Fruit fly (Drosophila melanogaster) Kc167 (cell line): ENCODE measurements around the gene CG7766.

ENCODE experiments used
- Myc ChIP-seq: fragments of >200 bp; optimal IDR thresholded peaks from 2 replicates; lab custom pipeline; 2017; ENCODE audit warnings: missing external identifiers
- Sin3A ChIP-seq: fragments of >200 bp; optimal IDR thresholded peaks from 2 replicates; lab custom pipeline; 2018; ENCODE audit warnings: missing external identifiers
- h ChIP-seq: fragments of >200 bp; optimal IDR thresholded peaks from 3 replicates; lab custom pipeline; 2018; ENCODE audit warnings: missing external identifiers
- insv ChIP-seq: fragments of >200 bp; optimal IDR thresholded peaks from 3 replicates; lab custom pipeline; 2018; ENCODE audit warnings: missing external identifiers
- psq ChIP-seq: fragments of >200 bp; optimal IDR thresholded peaks from 2 replicates; lab custom pipeline; 2017; ENCODE audit warnings: missing external identifiers
- ttk ChIP-seq: sonication (Bioruptor generic); optimal IDR thresholded peaks from 2 replicates; lab custom pipeline; 2017; ENCODE audit warnings: missing external identifiers

CG7766 gene

DNA sequence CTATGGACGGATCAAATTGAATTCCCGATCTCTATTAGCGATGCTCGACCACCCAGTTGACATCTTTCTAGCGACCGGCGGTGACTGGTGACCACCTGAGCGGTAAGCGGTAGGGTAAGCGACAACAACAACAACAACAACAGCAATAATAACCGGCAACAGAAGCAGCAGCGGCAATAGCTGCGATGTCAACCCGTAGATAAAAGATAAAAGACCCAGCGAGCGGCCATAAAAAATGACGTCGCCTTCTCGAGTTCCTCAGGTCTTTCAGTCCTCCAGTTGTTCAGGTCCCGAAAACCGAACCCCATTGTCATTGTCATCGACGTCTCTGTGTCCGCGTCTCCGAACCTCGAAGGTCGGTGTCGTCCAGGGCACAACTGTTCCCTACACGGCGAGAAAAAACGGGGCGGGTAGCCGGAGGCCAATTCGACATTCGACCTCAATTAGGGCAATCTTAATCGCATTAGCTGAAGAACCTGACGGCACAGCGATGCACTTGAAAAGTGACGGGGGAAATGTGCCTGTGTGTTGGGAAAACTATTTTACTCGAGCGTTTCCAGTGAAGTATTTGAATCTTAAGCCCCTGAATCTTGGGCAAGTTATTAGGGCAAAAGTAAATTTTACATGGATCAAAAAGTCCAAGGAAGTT, 29.2 kb upstream of the CG7766 start:
- no peak for TF ChIP-seq ttk
- TF ChIP-seq Myc: no peak
- no peak for TF ChIP-seq Sin3A (lab: Kevin White, UChicago)
- TF ChIP-seq h (lab: Kevin White, UChicago): no peak
- no peak for TF ChIP-seq psq (lab: Kevin White, UChicago)
- TF ChIP-seq insv (lab: Kevin White, UChicago): no peak

DNA sequence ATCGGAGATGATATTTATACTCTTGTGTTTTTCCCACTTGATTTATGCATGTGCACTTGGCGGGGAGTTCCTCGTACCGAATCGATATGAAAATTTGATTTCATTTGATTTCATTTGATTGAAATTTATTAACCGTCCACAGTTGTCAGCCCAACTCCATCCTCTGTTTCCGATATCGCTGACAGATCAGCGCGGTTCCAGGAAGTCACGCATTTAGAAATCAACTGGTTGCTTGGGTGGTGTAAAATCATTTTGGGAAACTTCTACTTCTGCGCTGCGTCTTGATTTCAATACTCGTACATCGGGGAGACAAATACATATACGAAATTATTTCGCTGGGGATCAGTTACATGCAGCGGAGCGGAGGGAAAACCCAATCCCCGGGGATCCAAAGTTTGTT, 28.0 kb upstream of the CG7766 start:
- no peak for TF ChIP-seq psq (lab: Kevin White, UChicago)
- no peak for TF ChIP-seq h (lab: Kevin White, UChicago)
- TF ChIP-seq insv (lab: Kevin White, UChicago): no peak
- no peak for TF ChIP-seq Myc
- TF ChIP-seq Sin3A (lab: Kevin White, UChicago): no peak
- no peak for TF ChIP-seq ttk

DNA sequence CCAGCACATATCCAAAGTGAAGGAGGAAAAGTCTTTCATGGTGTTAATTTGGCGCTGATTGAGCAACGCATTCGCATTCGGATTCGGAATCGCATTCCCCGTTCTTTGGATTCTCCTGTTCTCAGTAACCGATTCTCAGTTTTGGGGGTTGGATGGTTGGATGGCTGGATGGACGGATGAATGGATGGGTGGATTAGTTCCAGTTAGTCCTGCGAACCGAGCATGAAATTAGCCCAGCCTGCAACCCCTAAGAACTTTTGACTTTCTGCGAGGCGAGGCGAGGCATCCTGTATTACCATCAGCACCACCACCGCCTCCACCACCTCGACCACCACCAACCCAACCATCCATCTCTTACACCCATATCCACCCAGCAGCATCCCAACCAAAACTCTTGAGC, 26.7 kb upstream of the CG7766 start:
- TF ChIP-seq ttk (no peak), h (lab: Kevin White, UChicago) (no peak), insv (lab: Kevin White, UChicago) (no peak), Myc (no peak)

DNA sequence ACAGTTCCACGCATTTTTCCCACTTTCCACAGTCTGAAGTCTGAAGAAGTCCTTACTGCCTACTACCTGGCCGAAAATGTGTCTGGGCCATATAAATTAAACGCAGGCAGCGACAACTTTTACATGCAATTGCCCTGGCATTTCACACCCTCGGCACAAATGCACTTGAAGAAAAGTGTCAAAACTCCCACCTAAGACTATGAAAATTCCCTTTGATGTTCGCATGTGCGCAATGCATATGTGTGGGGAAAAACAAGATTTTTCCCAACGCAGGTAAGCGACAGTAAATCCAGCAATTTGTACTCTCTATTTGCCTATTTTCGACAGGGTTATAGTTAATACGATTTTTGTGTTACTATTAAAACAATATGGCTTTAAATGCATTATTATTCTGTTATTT, 25.9 kb upstream of the CG7766 start:
- no peak for TF ChIP-seq ttk
- TF ChIP-seq insv (lab: Kevin White, UChicago): no peak
- no peak for TF ChIP-seq h (lab: Kevin White, UChicago)
- no peak for TF ChIP-seq Sin3A (lab: Kevin White, UChicago)
- no peak for TF ChIP-seq psq (lab: Kevin White, UChicago)
- no peak for TF ChIP-seq Myc

DNA sequence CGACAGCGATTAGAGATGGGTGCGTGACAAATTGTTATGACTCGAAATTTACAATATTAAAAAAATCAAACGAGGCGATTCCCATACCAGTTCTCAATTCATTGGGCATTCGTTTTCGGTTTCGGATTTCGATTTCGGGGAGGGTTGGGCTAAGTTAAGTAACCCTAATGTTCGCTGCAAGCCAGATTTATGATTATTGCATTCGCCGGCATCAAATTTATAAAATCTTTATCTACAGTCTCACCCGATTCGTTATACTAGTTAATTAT, 24.4 kb upstream of the CG7766 start:
- TF ChIP-seq psq (lab: Kevin White, UChicago) (no peak), insv (lab: Kevin White, UChicago) (no peak)

DNA sequence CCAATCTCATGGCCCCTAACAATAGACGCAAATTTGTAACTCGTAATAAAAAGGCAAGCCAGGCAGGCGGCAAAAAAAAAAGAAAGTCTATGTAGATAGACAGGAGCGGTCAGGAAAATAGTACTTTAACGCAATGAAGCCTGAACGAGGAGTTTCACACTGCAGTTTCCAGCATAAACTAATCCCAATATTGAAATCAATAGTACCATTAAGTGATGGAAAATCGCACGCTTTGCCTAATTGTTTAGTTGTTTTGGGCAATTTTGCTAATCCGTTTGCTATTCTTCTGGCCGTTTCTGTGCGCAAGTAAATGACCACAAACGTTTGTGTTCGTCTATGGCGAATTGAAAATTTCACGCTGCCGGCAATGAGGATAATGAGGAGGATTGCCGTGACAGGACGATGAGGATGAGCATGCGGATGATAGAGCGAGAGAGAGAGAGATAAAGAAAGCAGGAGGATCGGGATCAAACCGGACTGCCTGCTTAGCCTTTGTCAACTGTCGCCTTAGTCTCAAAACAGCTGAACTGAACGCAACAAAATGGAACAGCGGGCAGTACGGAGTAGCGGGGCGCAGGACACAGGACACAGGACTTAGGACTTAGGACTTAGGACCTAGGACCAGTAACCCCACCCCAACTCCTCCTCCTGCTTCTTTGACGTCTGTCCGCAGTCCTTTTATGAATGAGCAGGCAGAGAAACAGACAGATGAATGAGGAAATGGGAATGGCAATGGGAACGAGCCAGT, 23.9 kb upstream of the CG7766 start:
- no peak for TF ChIP-seq psq (lab: Kevin White, UChicago)
- TF ChIP-seq h (lab: Kevin White, UChicago): no peak
- no peak for TF ChIP-seq insv (lab: Kevin White, UChicago)
- TF ChIP-seq Sin3A (lab: Kevin White, UChicago): no peak
- TF ChIP-seq ttk: no peak
- no peak for TF ChIP-seq Myc

DNA sequence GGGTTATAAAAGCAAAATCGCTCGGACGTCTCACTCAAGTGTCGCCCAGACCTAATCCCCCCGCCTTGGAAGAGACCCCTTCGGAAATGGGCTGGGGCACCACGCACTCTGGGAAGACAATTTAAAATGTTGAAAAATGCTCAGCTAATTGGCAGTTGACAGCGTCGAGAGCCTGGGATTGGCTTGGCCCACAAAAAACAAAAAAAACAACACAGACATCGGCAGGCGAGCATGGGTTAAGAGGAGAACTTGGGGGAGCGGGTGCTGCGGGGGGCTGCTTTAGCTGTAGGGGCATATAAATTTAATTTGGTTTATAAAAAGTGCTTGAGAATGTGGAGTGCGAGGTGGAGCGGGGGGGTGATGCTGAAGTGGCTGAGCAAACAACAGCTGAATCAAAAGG, 19.0 kb upstream of the CG7766 start:
- TF ChIP-seq h (lab: Kevin White, UChicago): no peak
- TF ChIP-seq Myc: no peak
- no peak for TF ChIP-seq Sin3A (lab: Kevin White, UChicago)

DNA sequence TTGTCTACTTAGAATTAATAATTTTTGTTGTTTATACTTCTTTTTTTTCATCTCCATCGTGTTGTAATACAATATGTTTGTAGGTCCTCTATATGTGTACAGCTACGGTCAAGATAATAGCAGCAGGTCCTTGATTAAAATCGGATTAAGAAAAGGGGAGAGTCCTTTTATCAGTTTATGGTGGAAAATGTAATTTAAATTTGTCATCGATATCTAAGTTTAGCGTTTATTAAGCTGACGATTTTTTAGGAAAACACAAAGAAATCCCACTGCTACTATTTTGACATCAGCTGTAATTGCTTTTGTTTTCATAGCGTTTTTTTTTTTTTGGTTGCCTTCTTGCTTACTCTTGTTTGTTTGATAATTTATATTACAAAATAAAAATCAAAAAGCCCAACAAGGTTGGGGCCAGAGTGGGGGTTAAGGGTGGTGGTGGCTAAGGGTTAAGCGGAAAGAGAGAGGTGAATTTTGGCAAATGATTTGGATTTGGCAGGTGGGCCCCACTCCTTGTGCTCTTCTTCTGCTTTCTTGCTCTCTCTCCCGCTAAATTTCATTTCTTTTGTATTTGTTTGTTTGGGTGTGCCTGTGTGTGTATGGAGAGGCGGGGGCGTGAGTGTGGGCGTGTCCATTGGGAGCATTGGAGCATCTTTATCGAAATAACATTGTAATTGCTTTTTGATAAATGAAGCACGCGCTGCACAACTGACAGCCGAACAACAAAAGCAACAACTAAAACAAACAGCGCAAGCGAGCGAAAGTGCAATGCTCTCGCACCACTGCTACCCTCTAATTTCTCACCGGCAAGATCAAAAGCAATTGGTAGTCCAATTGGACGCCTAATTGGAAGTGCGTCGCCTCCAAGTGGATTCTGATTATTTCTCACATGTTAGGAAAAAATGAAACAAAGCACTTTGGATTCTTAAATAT, 17.6 kb upstream of the CG7766 start:
- no peak for TF ChIP-seq ttk
- no peak for TF ChIP-seq Myc
- TF ChIP-seq h (lab: Kevin White, UChicago): no peak
- no peak for TF ChIP-seq Sin3A (lab: Kevin White, UChicago)

DNA sequence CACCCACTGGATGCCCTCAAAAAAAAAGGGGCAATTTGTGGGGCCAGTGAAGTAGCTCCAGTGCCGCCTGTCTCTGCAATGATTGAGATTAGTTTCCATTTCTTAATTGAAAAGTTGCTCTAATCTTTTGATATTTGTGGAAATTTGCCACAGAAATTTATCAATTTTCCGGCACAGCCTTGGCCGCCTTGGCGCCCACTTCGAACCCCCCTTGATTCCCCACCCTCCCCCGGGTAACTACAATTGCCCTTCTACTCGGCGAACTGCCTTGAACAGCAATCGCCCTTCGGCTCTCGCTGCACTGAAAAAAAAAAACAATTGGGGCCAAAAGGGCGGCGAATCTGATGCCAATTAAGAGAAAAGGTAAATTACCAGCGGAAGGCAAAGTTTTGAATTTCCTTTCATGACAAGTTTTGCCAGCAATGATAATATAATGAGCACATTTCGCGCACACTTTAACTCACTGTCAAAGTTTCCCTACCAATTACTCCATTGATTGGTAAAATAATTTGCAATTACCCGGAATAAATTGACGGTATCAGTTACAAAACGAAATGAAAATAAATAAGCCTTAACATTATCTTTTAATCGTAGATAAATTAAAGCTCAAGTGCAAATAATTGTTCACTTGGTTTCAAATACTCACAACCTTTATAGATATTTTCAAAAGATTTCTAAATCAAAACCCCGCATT, 16.3 kb upstream of the CG7766 start:
- TF ChIP-seq ttk (no peak), psq (lab: Kevin White, UChicago) (no peak), insv (lab: Kevin White, UChicago) (no peak), Sin3A (lab: Kevin White, UChicago) (no peak), h (lab: Kevin White, UChicago) (no peak), Myc (no peak)

DNA sequence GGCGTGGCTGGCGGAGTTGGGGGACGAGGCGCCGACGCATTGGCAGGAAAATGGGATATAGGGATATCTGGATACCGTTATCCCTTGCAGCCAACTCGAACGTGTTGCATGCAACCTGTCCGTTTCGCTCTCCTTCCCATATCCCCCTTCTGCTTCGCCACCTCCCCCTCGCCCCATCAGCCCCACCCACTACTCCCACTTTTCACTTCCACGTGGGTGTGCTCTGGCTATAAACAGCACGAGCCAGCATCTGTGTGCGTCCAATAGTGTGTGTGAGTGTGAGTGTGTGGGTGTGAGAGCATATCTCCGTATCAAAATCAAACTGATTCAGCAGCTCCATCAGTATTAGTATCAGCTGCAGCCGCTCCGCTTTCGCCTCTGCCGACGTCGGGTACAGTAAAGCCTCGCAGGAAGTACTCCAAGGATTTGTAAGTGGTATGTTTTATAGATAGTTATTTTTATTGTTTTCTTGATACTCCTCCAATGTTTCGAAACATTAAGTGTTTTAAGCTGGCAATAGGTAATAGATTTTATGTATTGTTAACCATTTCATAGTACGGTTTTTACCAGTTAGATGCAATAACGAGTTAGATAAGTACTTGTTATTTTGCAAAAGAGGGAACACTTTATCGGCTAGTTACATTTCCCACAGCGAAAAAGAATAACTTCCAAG, 15.6 kb upstream of the CG7766 start:
- TF ChIP-seq ttk: no peak
- no peak for TF ChIP-seq Myc
- TF ChIP-seq insv (lab: Kevin White, UChicago): no peak
- TF ChIP-seq h (lab: Kevin White, UChicago): no peak
- TF ChIP-seq Sin3A (lab: Kevin White, UChicago): no peak
- TF ChIP-seq psq (lab: Kevin White, UChicago): no peak

DNA sequence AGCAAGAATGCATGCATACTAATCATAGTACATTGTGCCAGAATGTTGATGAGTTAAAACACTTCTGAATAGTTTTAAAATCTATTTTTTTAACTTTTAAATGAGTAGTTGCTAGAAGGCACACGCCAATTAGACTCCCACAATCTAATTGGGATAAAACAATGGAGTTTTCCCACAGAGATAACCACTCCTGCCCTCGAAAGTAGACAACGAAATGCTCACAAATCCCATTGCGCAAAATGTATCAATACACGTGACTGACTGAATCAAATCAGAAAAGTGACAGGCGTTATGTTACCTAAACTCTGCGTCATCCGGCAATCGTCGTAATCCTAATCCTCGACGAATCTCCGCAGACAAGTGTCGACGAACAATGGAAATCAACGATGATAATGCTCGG, 14.3 kb upstream of the CG7766 start:
- TF ChIP-seq ttk (no peak), insv (lab: Kevin White, UChicago) (no peak), h (lab: Kevin White, UChicago) (no peak), psq (lab: Kevin White, UChicago) (no peak)
